Worm (Caenorhabditis elegans) whole organism, L1 larva: ENCODE measurements around the gene F36F12.3.
"Not testable (repeated sequence)": the region's sequence is repeated elsewhere in the genome, so short reads cannot be mapped to it uniquely, and the experiment has no call there.

Experiments
- alr-1 ChIP-seq: fragments of 200-800 bp; sonication (Bioruptor generic); optimal IDR thresholded peaks from 2 replicates; lab custom pipeline; 2018; ENCODE audit warnings: borderline replicate concordance, mild to moderate bottlenecking, missing genetic modification characterization, missing compliant biosample characterization
- blmp-1 ChIP-seq: fragments of 150-350 bp; optimal IDR thresholded peaks from 2 replicates; lab custom pipeline; 2014; ENCODE audit warnings: missing biosample characterization, missing genetic modification characterization
- ceh-8 ChIP-seq: fragments of 200-800 bp; sonication (Bioruptor generic); optimal IDR thresholded peaks from 2 replicates; lab custom pipeline; 2018; ENCODE audit warnings: mild to moderate bottlenecking, missing genetic modification characterization, moderate library complexity, missing compliant biosample characterization
- ceh-88 ChIP-seq: fragments of 200-800 bp; sonication (Bioruptor generic); IDR thresholded peaks from 2 replicates; pipeline ENCODE4 v1.3.6; 2022; ENCODE audit warnings: missing genetic modification characterization, missing compliant biosample characterization
- ces-1 ChIP-seq: fragments of 150-350 bp; optimal IDR thresholded peaks from 2 replicates; lab custom pipeline; 2014; ENCODE audit warnings: missing biosample characterization, missing genetic modification reagents, missing genetic modification characterization
- efl-1 ChIP-seq, 4 experiments: fragments of 150-350 bp; optimal IDR thresholded peaks in 3 of 4; peaks in 1 of 4; 1 replicate in 1 of 4; 2 replicates in 3 of 4; lab custom pipeline; 2014; ENCODE audit warnings: missing biosample characterization in 2 of 4, missing genetic modification characterization in 2 of 4, missing genetic modification reagents in 2 of 4
- elt-3 ChIP-seq, 6 experiments: fragments of 150-350 bp in 1 of 6; sonication (generic microtip); optimal IDR thresholded peaks; 2 replicates each; lab custom pipeline; 2017 to 2018; ENCODE audit warnings: missing biosample characterization in 6 of 6, missing genetic modification characterization in 6 of 6, inconsistent platforms in 1 of 6
- fkh-8 ChIP-seq: sonication (generic microtip); optimal IDR thresholded peaks from 2 replicates; lab custom pipeline; 2016; ENCODE audit warnings: mild to moderate bottlenecking, missing genetic modification characterization, missing compliant biosample characterization
- jun-1 ChIP-seq: fragments of 150-350 bp; optimal IDR thresholded peaks from 2 replicates; lab custom pipeline; 2014; ENCODE audit warnings: missing biosample characterization, missing genetic modification reagents, missing genetic modification characterization
- lin-35 ChIP-seq, 2 experiments: fragments of 150-350 bp; optimal IDR thresholded peaks; 2 replicates each; lab custom pipeline; 2014; ENCODE audit warnings: missing biosample characterization in 2 of 2, missing genetic modification characterization in 2 of 2, missing genetic modification reagents in 2 of 2
- lir-3 ChIP-seq: sonication (generic microtip); optimal IDR thresholded peaks from 2 replicates; lab custom pipeline; 2016; ENCODE audit warnings: mild to moderate bottlenecking, missing genetic modification characterization, moderate library complexity, missing compliant biosample characterization; ENCODE audit not compliant: poor library complexity
- mab-9 ChIP-seq: fragments of 200-800 bp; sonication (Bioruptor generic); IDR thresholded peaks from 2 replicates; pipeline ENCODE4 v1.3.6; 2022; ENCODE audit warnings: missing genetic modification reagents, missing genetic modification characterization, missing compliant biosample characterization
- mdl-1 ChIP-seq, 2 experiments: fragments of 150-350 bp; optimal IDR thresholded peaks; 2 replicates each; lab custom pipeline; 2014 to 2017; ENCODE audit warnings: missing biosample characterization in 2 of 2, missing genetic modification characterization in 2 of 2, inconsistent platforms in 1 of 2
- mef-2 ChIP-seq: fragments of 150-350 bp; optimal IDR thresholded peaks from 2 replicates; lab custom pipeline; 2014; ENCODE audit warnings: missing biosample characterization, missing genetic modification characterization
- nhr-11 ChIP-seq: fragments of 150-350 bp; optimal IDR thresholded peaks from 2 replicates; lab custom pipeline; 2014; ENCODE audit warnings: missing biosample characterization, missing genetic modification characterization
- nhr-19 ChIP-seq: fragments of 200-800 bp; sonication (Bioruptor generic); conservative IDR thresholded peaks from 2 replicates; pipeline ENCODE4 v1.3.6; 2022; ENCODE audit warnings: missing genetic modification characterization, missing compliant biosample characterization
- nhr-20 ChIP-seq: sonication (generic microtip); optimal IDR thresholded peaks from 2 replicates; lab custom pipeline; 2016; ENCODE audit warnings: mild to moderate bottlenecking, missing genetic modification characterization, missing compliant biosample characterization
- nhr-28 ChIP-seq: fragments of 150-350 bp; optimal IDR thresholded peaks from 2 replicates; lab custom pipeline; 2014; ENCODE audit warnings: missing biosample characterization, missing genetic modification characterization
- nhr-47 ChIP-seq: sonication (generic microtip); optimal IDR thresholded peaks from 2 replicates; lab custom pipeline; 2016; ENCODE audit warnings: mild to moderate bottlenecking, missing genetic modification characterization, moderate library complexity, missing compliant biosample characterization
- nhr-71 ChIP-seq: sonication (generic microtip); optimal IDR thresholded peaks from 2 replicates; lab custom pipeline; 2016; ENCODE audit warnings: mild to moderate bottlenecking, missing genetic modification characterization, moderate library complexity, missing compliant biosample characterization
- pag-3 ChIP-seq: sonication (generic microtip); optimal IDR thresholded peaks from 2 replicates; lab custom pipeline; 2017; ENCODE audit warnings: missing genetic modification characterization, mild to moderate bottlenecking, missing compliant biosample characterization, antibody characterized with exemption, borderline replicate concordance; ENCODE audit not compliant: insufficient read depth
- pax-3 ChIP-seq: fragments of 200-800 bp; sonication (Bioruptor generic); optimal IDR thresholded peaks from 2 replicates; lab custom pipeline; 2018; ENCODE audit warnings: mild to moderate bottlenecking, missing genetic modification characterization, moderate library complexity, missing compliant biosample characterization
- rnt-1 ChIP-seq: sonication (generic microtip); optimal IDR thresholded peaks from 2 replicates; lab custom pipeline; 2016; ENCODE audit warnings: mild to moderate bottlenecking, missing genetic modification characterization, moderate library complexity, missing compliant biosample characterization
- snu-23 ChIP-seq: sonication (generic microtip); optimal IDR thresholded peaks from 2 replicates; lab custom pipeline; 2016; ENCODE audit warnings: missing genetic modification characterization, missing compliant biosample characterization
- tlp-1 ChIP-seq: fragments of 150-350 bp; optimal IDR thresholded peaks from 2 replicates; lab custom pipeline; 2014; ENCODE audit warnings: missing biosample characterization, missing genetic modification characterization
- unc-62 ChIP-seq: fragments of 150-350 bp; optimal IDR thresholded peaks from 2 replicates; lab custom pipeline; 2014; ENCODE audit warnings: missing biosample characterization, missing genetic modification reagents, missing genetic modification characterization
- zag-1 ChIP-seq: fragments of 150-350 bp; optimal IDR thresholded peaks from 2 replicates; lab custom pipeline; 2014; ENCODE audit warnings: missing biosample characterization, missing genetic modification characterization
- ztf-4 ChIP-seq: fragments of 150-350 bp; optimal IDR thresholded peaks from 2 replicates; lab custom pipeline; 2014; ENCODE audit warnings: missing biosample characterization, missing genetic modification characterization

The F36F12.3 gene

DNA sequence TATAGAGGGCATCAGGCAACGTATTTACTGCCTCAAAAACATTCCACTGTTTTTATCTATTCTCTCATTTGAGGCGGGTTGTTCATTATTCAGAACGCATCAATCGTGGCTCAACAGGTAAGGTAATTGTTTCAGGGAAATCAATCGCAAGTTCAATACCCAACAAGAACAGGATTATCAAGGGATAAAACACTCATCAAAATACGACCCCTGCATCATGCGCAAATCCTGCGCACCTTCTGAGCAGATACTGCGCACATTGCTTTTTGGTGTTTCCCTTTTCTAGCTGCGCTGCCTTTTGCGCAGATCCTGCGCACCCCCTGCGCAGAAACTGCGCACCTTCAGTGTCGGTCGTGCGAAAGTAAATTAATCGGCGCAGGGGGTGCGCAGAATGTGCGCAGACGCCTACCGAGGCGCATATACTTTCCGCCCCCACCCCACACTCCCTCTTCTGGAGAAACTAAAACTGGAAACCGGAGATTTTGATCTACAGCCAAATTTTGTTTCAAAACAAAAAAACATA, at the start of gene F36F12.3:
F36F12.3 (plus strand) TSS at position 51 of the 523 bp plus-strand sequence.
- not testable (repeated sequence) for TF ChIP-seq ztf-4 (tag; lab: Kevin White, UChicago); efl-1 (optimal IDR thresholded peaks at IDR 0.05; lab: Kevin White, UChicago); efl-1 (GFP tag; optimal IDR thresholded peaks at IDR 0.05 in 1 of 2; lab: Kevin White, UChicago); snu-23

DNA sequence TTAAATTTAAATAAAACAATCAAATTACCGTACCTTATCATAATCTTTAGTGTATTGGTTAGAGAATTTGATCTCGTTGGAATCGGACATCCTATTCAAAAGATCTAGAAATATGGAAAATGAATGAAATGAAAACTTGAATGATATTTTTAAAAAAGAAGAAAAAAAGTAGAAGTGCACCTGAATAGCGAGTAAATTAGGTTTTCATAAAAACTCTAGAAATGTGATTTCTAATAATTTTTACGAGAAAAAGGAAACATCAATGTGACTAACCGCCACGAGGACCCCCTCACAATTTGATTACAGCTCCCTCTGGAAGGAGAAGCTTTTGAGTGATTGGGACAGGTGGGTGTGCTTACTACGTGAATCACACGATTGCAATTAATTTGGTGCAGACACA, 39.6 kb upstream of the F36F12.3 start, which contains the start of gene Y40B10A.5:
Y40B10A.5 (minus strand) TSS at position 101 of the 400 bp plus-strand sequence.
- TF ChIP-seq nhr-28 (tag; lab: Kevin White, UChicago), result no peak
- peak; percentile 26 for TF ChIP-seq nhr-47
- peak; percentile 27 for TF ChIP-seq fkh-8
- TF ChIP-seq ceh-8 (GFP tag; lab: Kevin White, UChicago), result peak; percentile 6

DNA sequence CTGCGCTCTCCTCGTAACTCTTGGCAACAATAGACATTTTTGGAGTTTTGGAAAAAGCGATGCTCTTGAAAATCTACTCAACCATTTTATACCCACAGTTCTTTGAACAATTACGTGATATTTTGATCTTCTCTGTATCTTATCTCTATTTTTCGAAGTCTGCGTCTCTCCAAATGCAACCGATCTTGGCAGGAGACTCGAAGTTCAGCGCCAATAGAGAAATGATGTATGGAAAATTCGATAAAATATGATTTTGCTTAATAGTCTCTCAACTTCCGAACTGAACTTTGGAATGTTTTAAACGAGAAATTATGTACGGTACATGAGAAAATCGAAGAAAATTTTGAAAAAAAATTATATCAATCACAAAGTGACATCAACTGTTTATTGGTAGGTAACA, 35.5 kb upstream of the F36F12.3 start, which contains the start of gene comt-4:
comt-4 (minus strand) TSS at position 50 of the 400 bp plus-strand sequence.
- TF ChIP-seq unc-62 (GFP tag; lab: Kevin White, UChicago), result no peak
- no peak for TF ChIP-seq blmp-1 (tag; lab: Kevin White, UChicago)
- no peak for TF ChIP-seq ceh-88 (GFP tag; lab: Robert Waterston, UW)
- TF ChIP-seq nhr-19, result no peak; the same call in 1 of the 2 replicates
- peak; percentile 28 for TF ChIP-seq nhr-20
- no peak for TF ChIP-seq nhr-71 (tag; lab: Kevin White, UChicago)
- TF ChIP-seq mef-2, result no peak
- no peak for TF ChIP-seq ces-1
- TF ChIP-seq elt-3 (tag; optimal IDR thresholded peaks at IDR 0.05; lab: Kevin White, UChicago), result peak in 3 of 6 experiments; percentile 2 to 45 (median 33)
- TF ChIP-seq mab-9 (GFP tag; lab: Robert Waterston, UW), result no peak
- TF ChIP-seq jun-1, result no peak
- TF ChIP-seq pag-3 (tag; lab: Kevin White, UChicago), result no peak

DNA sequence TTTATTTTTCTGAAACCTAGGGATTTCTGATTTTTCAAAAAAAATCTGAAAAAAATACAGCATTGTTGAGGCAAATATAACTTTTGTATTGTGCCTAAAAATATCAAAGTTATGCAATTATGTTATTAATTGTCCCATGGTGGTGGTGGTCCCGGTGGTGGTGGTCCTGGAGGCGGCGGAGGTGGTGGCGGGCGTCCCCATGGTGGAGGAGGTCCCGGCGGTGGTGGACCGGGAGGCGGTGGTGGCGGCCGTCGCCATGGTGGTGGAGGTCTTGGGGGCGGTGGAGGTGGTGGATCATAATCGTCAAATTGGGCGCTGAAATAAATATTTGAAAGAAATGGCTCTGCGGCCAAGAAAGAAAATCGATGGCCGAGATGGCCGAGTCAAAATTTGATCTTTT, 34.8 kb upstream of the F36F12.3 start:
- TF ChIP-seq nhr-71 (tag; lab: Kevin White, UChicago), result no peak
- TF ChIP-seq ces-1, result no peak
- TF ChIP-seq lir-3, result no peak
- peak; percentile 78 for TF ChIP-seq ceh-8 (GFP tag; lab: Kevin White, UChicago)
- TF ChIP-seq, all 84 proteins: peak for 1

DNA sequence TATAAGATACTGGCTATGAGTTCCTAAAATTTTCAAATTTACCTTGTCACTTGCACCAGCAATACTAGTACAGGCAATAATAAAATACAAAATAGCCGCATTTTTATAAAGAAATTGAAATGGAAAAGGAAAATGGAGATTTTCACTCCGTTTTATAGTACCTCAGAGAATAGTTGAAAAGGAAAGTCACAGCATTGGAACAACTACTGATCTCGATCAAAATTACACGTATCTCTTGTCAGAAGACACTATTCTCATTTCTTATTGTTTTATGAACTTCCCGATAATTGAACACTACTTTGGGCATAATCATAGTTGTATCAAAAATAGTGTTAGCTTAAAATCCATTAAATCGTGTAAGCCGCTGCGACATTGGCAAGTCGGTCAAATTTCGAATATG, 34.1 kb upstream of the F36F12.3 start, which contains the start of gene Y40B10A.11:
Y40B10A.11 (minus strand) TSS at position 101 of the 400 bp plus-strand sequence.
- TF ChIP-seq nhr-11 (no peak), tlp-1 (tag; lab: Kevin White, UChicago) (no peak), nhr-19 (no peak), zag-1 (tag; lab: Kevin White, UChicago) (no peak), blmp-1 (tag; lab: Kevin White, UChicago) (peak; percentile 7), nhr-71 (tag; lab: Kevin White, UChicago) (no peak), ztf-4 (tag; lab: Kevin White, UChicago) (no peak), pax-3 (no peak), rnt-1 (tag; lab: Kevin White, UChicago) (no peak)

DNA sequence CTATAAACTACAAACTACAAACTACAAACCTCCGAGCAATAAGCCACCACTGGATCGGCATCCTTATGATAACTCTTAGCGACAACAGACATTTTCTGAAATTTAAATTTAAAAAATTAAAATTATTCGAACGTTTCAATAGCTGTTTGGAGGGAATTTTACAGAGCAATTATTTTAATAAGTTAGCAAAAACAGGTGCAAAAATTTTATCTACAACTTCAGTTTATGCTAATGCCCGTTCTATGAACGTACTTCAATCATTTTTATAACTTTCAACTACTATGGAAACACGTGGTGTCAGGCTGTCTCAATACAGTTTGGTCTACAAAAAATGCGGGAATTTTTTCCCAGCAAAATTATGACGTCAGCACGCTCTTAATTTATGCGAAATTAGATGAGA, 32.1 kb upstream of the F36F12.3 start, which contains the start of gene comt-5:
comt-5 (minus strand) TSS at position 101 of the 400 bp plus-strand sequence.
- TF ChIP-seq mdl-1 (tag; optimal IDR thresholded peaks at IDR 0.05; lab: Kevin White, UChicago) (no peak), lin-35 (GFP tag; optimal IDR thresholded peaks at IDR 0.05; lab: Kevin White, UChicago) (no peak), alr-1 (tag; lab: Kevin White, UChicago) (no peak)
